Fruit fly (Drosophila melanogaster) whole organism, prepupa: Measurements from ENCODE around the gene CG18095.

Experiments
- CG11762 ChIP-seq: fragments of 200-800 bp; sonication (Bioruptor generic); optimal IDR thresholded peaks from 3 replicates; lab custom pipeline; 2016; ENCODE audit warnings: missing biosample characterization, missing genetic modification characterization; ENCODE audit not compliant: insufficient read depth
- CG1621 ChIP-seq: fragments of 200-800 bp; sonication (Bioruptor generic); optimal IDR thresholded peaks from 3 replicates; lab custom pipeline; 2018; ENCODE audit warnings: missing biosample characterization, mild to moderate bottlenecking, missing genetic modification characterization
- CG3032 ChIP-seq: fragments of 200-800 bp; optimal IDR thresholded peaks from 2 replicates; lab custom pipeline; 2019; ENCODE audit warnings: missing biosample characterization, mild to moderate bottlenecking, missing genetic modification characterization, moderate library complexity
- CG4318 ChIP-seq: fragments of 200-800 bp; sonication (Bioruptor generic); optimal IDR thresholded peaks from 3 replicates; lab custom pipeline; 2017; ENCODE audit warnings: missing biosample characterization, mild to moderate bottlenecking, missing genetic modification characterization
- CG6808 ChIP-seq: fragments of 200-800 bp; sonication (Bioruptor generic); optimal IDR thresholded peaks from 3 replicates; lab custom pipeline; 2017; ENCODE audit warnings: missing biosample characterization, missing genetic modification characterization, mild to moderate bottlenecking, moderate library complexity, missing genetic modification reagents
- CG6854 ChIP-seq: fragments of 200-800 bp; sonication (Bioruptor generic); optimal IDR thresholded peaks from 2 replicates; lab custom pipeline; 2017; ENCODE audit warnings: missing biosample characterization, mild to moderate bottlenecking, missing genetic modification characterization
- Hr39 ChIP-seq: fragments of 200-800 bp; sonication (Bioruptor generic); optimal IDR thresholded peaks from 2 replicates; lab custom pipeline; 2016; ENCODE audit warnings: missing biosample characterization, missing genetic modification characterization
- Sox14 ChIP-seq: fragments of 200-800 bp; sonication (Bioruptor generic); optimal IDR thresholded peaks from 3 replicates; lab custom pipeline; 2016; ENCODE audit warnings: missing biosample characterization, missing genetic modification characterization
- cyc ChIP-seq: fragments of 200-800 bp; sonication (Bioruptor generic); optimal IDR thresholded peaks from 3 replicates; lab custom pipeline; 2016; ENCODE audit warnings: missing biosample characterization, missing genetic modification characterization
- fd59A ChIP-seq: fragments of 200-800 bp; sonication (Bioruptor generic); optimal IDR thresholded peaks from 2 replicates; lab custom pipeline; 2017; ENCODE audit warnings: missing biosample characterization, mild to moderate bottlenecking, missing genetic modification characterization, missing genetic modification reagents
- fkh ChIP-seq: fragments of 200-800 bp; sonication (Bioruptor generic); optimal IDR thresholded peaks from 3 replicates; lab custom pipeline; 2017; ENCODE audit warnings: missing biosample characterization, mild to moderate bottlenecking, missing genetic modification characterization, moderate library complexity
- lz ChIP-seq: fragments of 200-800 bp; sonication (Bioruptor generic); optimal IDR thresholded peaks from 3 replicates; lab custom pipeline; 2016; ENCODE audit warnings: missing biosample characterization, missing genetic modification characterization
- topi ChIP-seq: fragments of 200-800 bp; sonication (Bioruptor generic); optimal IDR thresholded peaks from 3 replicates; lab custom pipeline; 2016; ENCODE audit warnings: missing biosample characterization, missing genetic modification characterization

DNA sequence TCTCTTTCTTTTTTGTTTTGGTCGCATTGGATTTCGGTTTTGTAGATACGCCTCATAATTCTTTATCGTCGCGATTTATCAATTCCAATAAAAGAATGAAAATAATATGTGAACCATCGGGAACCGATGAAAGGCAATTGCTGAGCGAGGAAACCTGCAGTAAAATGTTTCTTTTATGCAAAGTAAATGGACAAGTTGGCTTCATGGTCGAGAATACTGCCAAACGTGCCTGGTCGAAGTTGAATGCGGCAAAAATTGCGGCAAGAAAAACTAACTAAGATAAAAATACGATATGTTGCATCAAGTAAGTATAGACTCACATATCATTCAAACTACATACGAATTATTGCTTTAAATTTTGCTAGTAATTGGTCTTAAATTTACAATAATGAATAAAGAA is 23.5 kb downstream of the CG18095 start, which contains the start of gene CG42692:
- TF ChIP-seq CG6808 = no peak
- TF ChIP-seq topi (GFP tag; lab: Kevin White, UChicago) = no peak
- no peak for TF ChIP-seq CG4318
- no peak for TF ChIP-seq cyc (GFP tag; lab: Kevin White, UChicago)
- no peak for TF ChIP-seq lz (GFP tag; lab: Kevin White, UChicago)
- TF ChIP-seq Hr39 (GFP tag; lab: Kevin White, UChicago) = no peak
- no peak for TF ChIP-seq CG3032 (tag; lab: Kevin White, UChicago)
- no peak for TF ChIP-seq CG6854
- TF ChIP-seq CG11762 (GFP tag; lab: Kevin White, UChicago) = no peak
- TF ChIP-seq CG1621 (tag; lab: Kevin White, UChicago) = no peak
- no peak for TF ChIP-seq fkh
- TF ChIP-seq Sox14 (GFP tag; lab: Kevin White, UChicago) = no peak
- no peak for TF ChIP-seq fd59A (GFP tag; lab: Kevin White, UChicago)
